Fruit fly (Drosophila melanogaster) whole organism, adult: ENCODE results near the gene CG17097.

Experiments used
- CG11617 ChIP-seq: fragments of 200-800 bp; sonication (Bioruptor generic); optimal IDR thresholded peaks from 2 replicates; lab custom pipeline; 2017; ENCODE audit warnings: mild to moderate bottlenecking, missing biosample characterization, missing genetic modification reagents, missing genetic modification characterization
- CG12768 ChIP-seq: fragments of 200-800 bp; sonication (Bioruptor generic); optimal IDR thresholded peaks from 2 replicates; lab custom pipeline; 2017; ENCODE audit warnings: missing biosample characterization, missing genetic modification characterization, mild to moderate bottlenecking, moderate library complexity, missing genetic modification reagents
- CG14711 ChIP-seq: fragments of 200-800 bp; sonication (Bioruptor generic); optimal IDR thresholded peaks from 2 replicates; lab custom pipeline; 2018; ENCODE audit warnings: missing biosample characterization, mild to moderate bottlenecking, missing genetic modification characterization, moderate library complexity
- CG1620 ChIP-seq: fragments of 200-800 bp; sonication (Bioruptor generic); optimal IDR thresholded peaks from 2 replicates; lab custom pipeline; 2016; ENCODE audit warnings: missing biosample characterization, missing genetic modification characterization
- CG33017 ChIP-seq: fragments of 200-800 bp; sonication (Bioruptor generic); optimal IDR thresholded peaks from 2 replicates; lab custom pipeline; 2018; ENCODE audit warnings: missing biosample characterization, mild to moderate bottlenecking, missing genetic modification characterization, moderate library complexity
- CG5204 ChIP-seq: fragments of 200-800 bp; sonication (Bioruptor generic); optimal IDR thresholded peaks from 2 replicates; lab custom pipeline; 2016; ENCODE audit warnings: missing biosample characterization, missing genetic modification characterization
- CG7045 ChIP-seq: fragments of 200-800 bp; sonication (Bioruptor generic); optimal IDR thresholded peaks from 2 replicates; lab custom pipeline; 2017; ENCODE audit warnings: missing biosample characterization, mild to moderate bottlenecking, missing genetic modification characterization
- CG7101 ChIP-seq: fragments of 200-800 bp; sonication (Bioruptor generic); optimal IDR thresholded peaks from 2 replicates; lab custom pipeline; 2018; ENCODE audit warnings: missing biosample characterization, mild to moderate bottlenecking, missing genetic modification characterization, moderate library complexity
- Clk ChIP-seq: fragments of 200-800 bp; sonication (Bioruptor generic); optimal IDR thresholded peaks from 2 replicates; lab custom pipeline; 2017; ENCODE audit warnings: missing biosample characterization, missing genetic modification characterization
- Crg-1 ChIP-seq: fragments of 200-800 bp; sonication (Bioruptor generic); optimal IDR thresholded peaks from 2 replicates; lab custom pipeline; 2016; ENCODE audit warnings: missing biosample characterization, missing genetic modification characterization
- Hr96 ChIP-seq: fragments of 200-800 bp; sonication (Bioruptor generic); optimal IDR thresholded peaks from 2 replicates; lab custom pipeline; 2016; ENCODE audit warnings: missing biosample characterization, missing genetic modification characterization
- Mnt ChIP-seq: fragments of 200-800 bp; sonication (Bioruptor generic); optimal IDR thresholded peaks from 2 replicates; lab custom pipeline; 2016; ENCODE audit warnings: missing biosample characterization, mild to moderate bottlenecking, missing genetic modification characterization
- bab1 ChIP-seq: fragments of 200-800 bp; sonication (Bioruptor generic); optimal IDR thresholded peaks from 3 replicates; lab custom pipeline; 2019; ENCODE audit warnings: missing biosample characterization, mild to moderate bottlenecking, missing genetic modification characterization, moderate library complexity
- cic ChIP-seq: fragments of 200-800 bp; sonication (Bioruptor generic); optimal IDR thresholded peaks from 2 replicates; lab custom pipeline; 2017; ENCODE audit warnings: missing biosample characterization, mild to moderate bottlenecking, missing genetic modification characterization, moderate library complexity
- cnc ChIP-seq, 2 experiments: fragments of >200 bp; optimal IDR thresholded peaks; 2 replicates each; lab custom pipeline; 2017
- kay ChIP-seq: fragments of 200-800 bp; sonication (Bioruptor generic); peaks from one replicate; lab custom pipeline; 2016; ENCODE audit warnings: missing biosample characterization, missing genetic modification characterization, borderline replicate concordance
- ovo ChIP-seq: fragments of 200-800 bp; sonication (Bioruptor generic); optimal IDR thresholded peaks from 2 replicates; lab custom pipeline; 2016; ENCODE audit warnings: missing biosample characterization, missing genetic modification characterization
- pad ChIP-seq: fragments of 200-800 bp; sonication (Bioruptor generic); optimal IDR thresholded peaks from 3 replicates; lab custom pipeline; 2017; ENCODE audit warnings: missing biosample characterization, missing genetic modification characterization, mild to moderate bottlenecking, moderate library complexity, missing genetic modification reagents
- tj ChIP-seq: fragments of 200-800 bp; sonication (Bioruptor generic); optimal IDR thresholded peaks from 3 replicates; lab custom pipeline; 2017; ENCODE audit warnings: missing biosample characterization, mild to moderate bottlenecking, missing genetic modification characterization, moderate library complexity
- toe ChIP-seq: fragments of 200-800 bp; sonication (Bioruptor generic); optimal IDR thresholded peaks from 2 replicates; lab custom pipeline; 2016; ENCODE audit warnings: missing biosample characterization, missing genetic modification characterization

Gene CG17097

DNA sequence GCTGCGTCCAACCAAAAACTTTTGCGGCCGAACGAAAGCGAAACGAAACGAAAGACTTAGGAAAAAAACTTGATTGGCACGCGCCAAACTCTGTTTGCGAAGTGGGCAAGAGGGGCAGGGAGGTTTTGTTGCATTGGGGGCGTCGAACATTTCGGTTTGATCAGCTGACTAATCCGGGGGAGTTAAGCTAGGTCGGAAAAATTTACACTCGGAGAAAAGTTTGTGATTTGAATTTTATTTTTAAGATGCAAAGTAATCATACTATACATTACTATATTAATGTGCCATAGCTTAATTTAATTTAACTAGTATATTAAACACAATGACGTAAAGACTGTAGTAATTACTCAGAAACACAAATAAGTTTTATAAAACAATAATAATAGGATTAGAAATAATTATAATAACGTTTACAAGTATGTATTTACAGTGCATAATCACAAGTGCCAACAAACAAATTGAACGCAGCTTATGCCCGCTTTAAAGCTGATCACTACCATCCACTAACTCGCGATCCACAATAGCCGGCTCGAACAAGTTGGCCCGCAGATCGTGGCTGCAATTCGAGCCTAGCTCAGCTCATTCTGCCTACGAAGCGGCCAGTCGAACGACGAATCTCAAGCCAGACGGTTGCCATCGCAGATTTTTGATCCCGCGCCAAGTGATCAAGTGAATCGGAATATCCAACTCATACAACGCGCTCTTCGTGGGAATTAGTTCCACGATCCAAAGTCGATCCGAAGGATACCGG lies 15.4 kb downstream of the CG17097 start, which contains the start of gene CG31871:
TSS of gene CG31871 (plus strand) at position 592 of the 751 bp plus-strand sequence.
- TF ChIP-seq CG7045 (GFP tag; lab: Kevin White, UChicago) (peak; percentile 22), CG33017 (tag; lab: Kevin White, UChicago) (no peak)

DNA sequence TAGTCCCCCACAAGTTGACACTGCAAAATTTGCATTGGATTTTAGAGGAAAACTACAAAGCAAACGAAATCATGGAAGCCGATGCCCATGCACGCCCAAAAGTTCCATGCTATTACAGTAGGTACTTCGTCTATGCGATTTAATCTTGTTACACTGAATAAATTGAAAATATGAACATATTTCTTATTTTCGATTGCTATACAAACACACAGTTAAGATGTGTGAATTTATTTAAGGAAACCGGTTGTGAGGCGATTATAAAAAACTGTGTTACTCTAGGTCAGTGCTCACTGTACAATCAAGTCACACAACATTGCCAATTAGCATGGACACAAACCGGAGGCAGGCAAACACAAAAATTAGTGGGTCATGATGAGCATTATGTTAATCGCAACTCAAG lies 19.4 kb downstream of the CG17097 start:
- TF ChIP-seq CG5204 (GFP tag; lab: Kevin White, UChicago) (no peak), CG11617 (GFP tag; lab: Kevin White, UChicago) (no peak), CG1620 (no peak), Mnt (no peak), Hr96 (GFP tag; lab: Kevin White, UChicago) (no peak), CG12768 (GFP tag; lab: Kevin White, UChicago) (no peak), bab1 (no peak), cic (GFP tag; lab: Kevin White, UChicago) (no peak), kay (GFP tag; lab: Kevin White, UChicago) (no peak), toe (no peak), tj (GFP tag; lab: Kevin White, UChicago) (no peak), pad (no peak)

DNA sequence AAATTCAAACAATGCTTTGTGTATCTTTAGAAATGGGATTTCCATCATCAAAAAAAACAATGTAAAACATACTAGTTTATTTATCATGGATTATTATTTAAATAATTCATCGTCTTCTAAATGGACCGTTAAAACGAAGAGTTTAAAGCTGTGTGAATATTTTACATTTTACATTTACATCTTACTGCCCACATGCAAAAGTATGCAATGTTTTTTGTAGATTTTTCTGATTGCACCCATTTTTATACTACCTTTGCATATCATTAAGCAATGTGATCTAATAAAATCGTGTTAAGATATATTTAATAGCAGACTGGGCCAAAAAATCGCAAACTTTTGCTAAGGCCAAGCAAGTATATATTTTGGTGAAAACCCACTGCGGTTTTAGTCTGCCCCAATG lies 25.3 kb downstream of the CG17097 start:
- TF ChIP-seq cnc (optimal IDR thresholded peaks at IDR 0.05; lab: Kevin White, UChicago): no peak
- TF ChIP-seq cic (GFP tag; lab: Kevin White, UChicago): no peak
- no peak for TF ChIP-seq tj (GFP tag; lab: Kevin White, UChicago)

DNA sequence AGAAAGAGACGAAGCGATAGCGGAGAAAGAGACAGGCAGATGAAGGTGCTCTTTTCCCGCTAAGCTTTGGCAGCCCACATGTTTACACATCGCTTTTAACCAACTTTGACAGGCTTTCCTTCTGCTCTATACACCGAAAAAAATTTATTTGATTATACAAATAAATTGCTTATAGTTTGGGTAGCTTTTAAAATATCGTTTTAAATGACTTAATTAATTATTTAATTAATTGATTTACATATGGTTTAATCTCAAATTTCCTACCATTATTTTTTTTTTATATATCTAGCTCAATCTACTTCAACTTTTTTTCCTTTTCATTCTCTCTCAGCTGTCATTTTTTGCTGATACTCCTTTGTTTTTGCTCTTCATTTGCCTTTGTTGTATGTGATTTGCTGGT lies 26.8 kb downstream of the CG17097 start:
- TF ChIP-seq CG33017 (tag; lab: Kevin White, UChicago): no peak
- TF ChIP-seq ovo (GFP tag; lab: Kevin White, UChicago): no peak
- TF ChIP-seq CG7101 (tag; lab: Kevin White, UChicago): no peak
- TF ChIP-seq CG14711 (tag; lab: Kevin White, UChicago): no peak
- TF ChIP-seq CG5204 (GFP tag; lab: Kevin White, UChicago): no peak

- TF ChIP-seq Hr96 (GFP tag; lab: Kevin White, UChicago) (no peak), tj (GFP tag; lab: Kevin White, UChicago) (no peak), Clk (no peak), bab1 (no peak), toe (no peak), CG14711 (tag; lab: Kevin White, UChicago) (no peak), CG1620 (no peak), pad (no peak), CG11617 (GFP tag; lab: Kevin White, UChicago) (no peak), CG12768 (GFP tag; lab: Kevin White, UChicago) (no peak), cic (GFP tag; lab: Kevin White, UChicago) (no peak), CG5204 (GFP tag; lab: Kevin White, UChicago) (no peak), CG7101 (tag; lab: Kevin White, UChicago) (no peak), cnc (optimal IDR thresholded peaks at IDR 0.05; lab: Kevin White, UChicago) (no peak), Mnt (no peak), kay (GFP tag; lab: Kevin White, UChicago) (no peak), CG33017 (tag; lab: Kevin White, UChicago) (no peak), CG7045 (GFP tag; lab: Kevin White, UChicago) (no peak), ovo (GFP tag; lab: Kevin White, UChicago) (no peak), Crg-1 (GFP tag; lab: Kevin White, UChicago) (no peak)
Observed at dm6 chr2L:10676933-10677714, 30.9 kb downstream of the CG17097 start, which contains the start of gene CG17104. TSS of gene CG17104 (plus strand) at chr2L:10677198.

dm6 chr2L:10677715-10678088 lies 31.5 kb downstream of the CG17097 start:
- TF ChIP-seq ovo (GFP tag; lab: Kevin White, UChicago): no peak
- no peak for TF ChIP-seq CG1620
- TF ChIP-seq pad: no peak
- no peak for TF ChIP-seq cnc (optimal IDR thresholded peaks at IDR 0.05; lab: Kevin White, UChicago)
- no peak for TF ChIP-seq CG7045 (GFP tag; lab: Kevin White, UChicago)
- no peak for TF ChIP-seq Mnt
- no peak for TF ChIP-seq CG33017 (tag; lab: Kevin White, UChicago)
- no peak for TF ChIP-seq bab1
- TF ChIP-seq CG12768 (GFP tag; lab: Kevin White, UChicago): no peak
- no peak for TF ChIP-seq cic (GFP tag; lab: Kevin White, UChicago)
- TF ChIP-seq CG5204 (GFP tag; lab: Kevin White, UChicago): no peak
- TF ChIP-seq tj (GFP tag; lab: Kevin White, UChicago): no peak
- TF ChIP-seq Crg-1 (GFP tag; lab: Kevin White, UChicago): no peak
- TF ChIP-seq Clk: no peak
- TF ChIP-seq kay (GFP tag; lab: Kevin White, UChicago): no peak
- TF ChIP-seq toe: no peak
